Worm (Caenorhabditis elegans) whole organism, L1 larva: ENCODE measurements around the gene zip-7.
A peak's percentile ranks its signal among the peaks of the same experiment; 100 is the strongest.

ENCODE experiments used
- C16A3.4 ChIP-seq: fragments of 150-350 bp; optimal IDR thresholded peaks from 2 replicates; lab custom pipeline; 2014; ENCODE audit warnings: missing biosample characterization, missing genetic modification characterization
- alr-1 ChIP-seq: fragments of 200-800 bp; sonication (Bioruptor generic); optimal IDR thresholded peaks from 2 replicates; lab custom pipeline; 2018; ENCODE audit warnings: borderline replicate concordance, mild to moderate bottlenecking, missing genetic modification characterization, missing compliant biosample characterization
- aly-2 ChIP-seq: fragments of 150-350 bp; optimal IDR thresholded peaks from 2 replicates; lab custom pipeline; 2014; ENCODE audit warnings: missing biosample characterization, missing genetic modification characterization
- ama-1 ChIP-seq: fragments of 150-350 bp; optimal IDR thresholded peaks from 2 replicates; lab custom pipeline; 2014
- blmp-1 ChIP-seq: fragments of 150-350 bp; optimal IDR thresholded peaks from 2 replicates; lab custom pipeline; 2014; ENCODE audit warnings: missing biosample characterization, missing genetic modification characterization
- ceh-63 ChIP-seq: fragments of 200-800 bp; sonication (Bioruptor generic); optimal IDR thresholded peaks from 2 replicates; lab custom pipeline; 2018; ENCODE audit warnings: mild to moderate bottlenecking, missing genetic modification characterization, missing compliant biosample characterization
- ceh-82 ChIP-seq, 3 experiments: fragments of 150-350 bp in 1 of 3; sonication (generic microtip) in 2 of 3; optimal IDR thresholded peaks; 2 replicates each; lab custom pipeline; 2014 to 2017; ENCODE audit warnings: missing biosample characterization in 3 of 3, missing genetic modification characterization in 3 of 3
- ceh-90 ChIP-seq: sonication (generic microtip); optimal IDR thresholded peaks from 2 replicates; lab custom pipeline; 2016; ENCODE audit warnings: missing genetic modification characterization, missing compliant biosample characterization
- dsc-1 ChIP-seq: sonication (generic microtip); optimal IDR thresholded peaks from 2 replicates; lab custom pipeline; 2016; ENCODE audit warnings: mild to moderate bottlenecking, missing genetic modification characterization, missing compliant biosample characterization
- efl-1 ChIP-seq, 4 experiments: fragments of 150-350 bp; optimal IDR thresholded peaks in 3 of 4; peaks in 1 of 4; 1 replicate in 1 of 4; 2 replicates in 3 of 4; lab custom pipeline; 2014; ENCODE audit warnings: missing biosample characterization in 2 of 4, missing genetic modification characterization in 2 of 4, missing genetic modification reagents in 2 of 4
- egl-13 ChIP-seq: sonication (generic microtip); optimal IDR thresholded peaks from 2 replicates; lab custom pipeline; 2016; ENCODE audit warnings: missing genotype, missing genetic modification reagents, missing genetic modification characterization, missing compliant biosample characterization
- elt-2 ChIP-seq: sonication (generic microtip); optimal IDR thresholded peaks from 2 replicates; lab custom pipeline; 2016; ENCODE audit warnings: missing genetic modification characterization, mild to moderate bottlenecking, inconsistent platforms, missing compliant biosample characterization, missing genetic modification reagents
- elt-3 ChIP-seq, 6 experiments: fragments of 150-350 bp in 1 of 6; sonication (generic microtip); optimal IDR thresholded peaks; 2 replicates each; lab custom pipeline; 2017 to 2018; ENCODE audit warnings: missing biosample characterization in 6 of 6, missing genetic modification characterization in 6 of 6, inconsistent platforms in 1 of 6
- fkh-10 ChIP-seq: sonication (generic microtip); optimal IDR thresholded peaks from 2 replicates; lab custom pipeline; 2017; ENCODE audit warnings: missing biosample characterization, missing genetic modification reagents, missing genetic modification characterization
- fkh-4 ChIP-seq: sonication (generic microtip); optimal IDR thresholded peaks from 2 replicates; lab custom pipeline; 2016; ENCODE audit warnings: missing compliant biosample characterization, missing genetic modification characterization, borderline replicate concordance
- fkh-8 ChIP-seq: sonication (generic microtip); optimal IDR thresholded peaks from 2 replicates; lab custom pipeline; 2016; ENCODE audit warnings: mild to moderate bottlenecking, missing genetic modification characterization, missing compliant biosample characterization
- fos-1 ChIP-seq: fragments of 150-350 bp; optimal IDR thresholded peaks from 2 replicates; lab custom pipeline; 2014; ENCODE audit warnings: missing biosample characterization, missing genetic modification characterization
- grh-1 ChIP-seq: fragments of 200-800 bp; sonication (Bioruptor generic); IDR thresholded peaks from 2 replicates; pipeline ENCODE4 v1.3.6; 2022; ENCODE audit warnings: missing genetic modification reagents, missing genetic modification characterization, missing compliant biosample characterization
- isw-1 ChIP-seq: fragments of 200-800 bp; sonication (Bioruptor generic); IDR thresholded peaks from 2 replicates; pipeline ENCODE4 v1.3.6; 2022; ENCODE audit warnings: missing genetic modification characterization, missing compliant biosample characterization
- jun-1 ChIP-seq: fragments of 150-350 bp; optimal IDR thresholded peaks from 2 replicates; lab custom pipeline; 2014; ENCODE audit warnings: missing biosample characterization, missing genetic modification reagents, missing genetic modification characterization
- lin-13 ChIP-seq: fragments of 150-350 bp; optimal IDR thresholded peaks from 2 replicates; lab custom pipeline; 2014; ENCODE audit warnings: missing biosample characterization, missing genetic modification reagents, missing genetic modification characterization
- lin-15B ChIP-seq: fragments of 150-350 bp; sonication (generic microtip); optimal IDR thresholded peaks from 3 replicates; lab custom pipeline; 2014; ENCODE audit warnings: missing biosample characterization, missing genetic modification characterization
- lin-35 ChIP-seq, 2 experiments: fragments of 150-350 bp; optimal IDR thresholded peaks; 2 replicates each; lab custom pipeline; 2014; ENCODE audit warnings: missing biosample characterization in 2 of 2, missing genetic modification characterization in 2 of 2, missing genetic modification reagents in 2 of 2
- lin-39 ChIP-seq: fragments of 150-350 bp; optimal IDR thresholded peaks from 2 replicates; lab custom pipeline; 2014; ENCODE audit warnings: missing biosample characterization, missing genetic modification reagents, missing genetic modification characterization
- lir-3 ChIP-seq: sonication (generic microtip); optimal IDR thresholded peaks from 2 replicates; lab custom pipeline; 2016; ENCODE audit warnings: mild to moderate bottlenecking, missing genetic modification characterization, moderate library complexity, missing compliant biosample characterization; ENCODE audit not compliant: poor library complexity
- mab-9 ChIP-seq: fragments of 200-800 bp; sonication (Bioruptor generic); IDR thresholded peaks from 2 replicates; pipeline ENCODE4 v1.3.6; 2022; ENCODE audit warnings: missing genetic modification reagents, missing genetic modification characterization, missing compliant biosample characterization
- mep-1 ChIP-seq: fragments of 150-350 bp; optimal IDR thresholded peaks from 2 replicates; lab custom pipeline; 2014; ENCODE audit warnings: missing biosample characterization, missing genetic modification characterization
- nhr-12 ChIP-seq: sonication (generic microtip); optimal IDR thresholded peaks from 2 replicates; lab custom pipeline; 2017; ENCODE audit warnings: missing biosample characterization, missing genetic modification characterization
- nhr-19 ChIP-seq: fragments of 200-800 bp; sonication (Bioruptor generic); conservative IDR thresholded peaks from 2 replicates; pipeline ENCODE4 v1.3.6; 2022; ENCODE audit warnings: missing genetic modification characterization, missing compliant biosample characterization
- nhr-20 ChIP-seq: sonication (generic microtip); optimal IDR thresholded peaks from 2 replicates; lab custom pipeline; 2016; ENCODE audit warnings: mild to moderate bottlenecking, missing genetic modification characterization, missing compliant biosample characterization
- nhr-28 ChIP-seq: fragments of 150-350 bp; optimal IDR thresholded peaks from 2 replicates; lab custom pipeline; 2014; ENCODE audit warnings: missing biosample characterization, missing genetic modification characterization
- nhr-76 ChIP-seq: sonication (generic microtip); optimal IDR thresholded peaks from 2 replicates; lab custom pipeline; 2017; ENCODE audit warnings: missing biosample characterization, missing genetic modification characterization
- nhr-77 ChIP-seq: fragments of 150-350 bp; optimal IDR thresholded peaks from 2 replicates; lab custom pipeline; 2014; ENCODE audit warnings: missing biosample characterization, missing genetic modification characterization
- nhr-84 ChIP-seq: sonication (generic microtip); optimal IDR thresholded peaks from 2 replicates; lab custom pipeline; 2017; ENCODE audit warnings: missing biosample characterization, missing genetic modification characterization
- nhr-85 ChIP-seq: sonication (generic microtip); peaks from one replicate; lab custom pipeline; 2016; ENCODE audit warnings: missing genetic modification characterization, inconsistent platforms, missing compliant biosample characterization
- pag-3 ChIP-seq: sonication (generic microtip); optimal IDR thresholded peaks from 2 replicates; lab custom pipeline; 2017; ENCODE audit warnings: missing genetic modification characterization, mild to moderate bottlenecking, missing compliant biosample characterization, antibody characterized with exemption, borderline replicate concordance; ENCODE audit not compliant: insufficient read depth
- pax-3 ChIP-seq: fragments of 200-800 bp; sonication (Bioruptor generic); optimal IDR thresholded peaks from 2 replicates; lab custom pipeline; 2018; ENCODE audit warnings: mild to moderate bottlenecking, missing genetic modification characterization, moderate library complexity, missing compliant biosample characterization
- pqm-1 ChIP-seq: sonication (generic microtip); optimal IDR thresholded peaks from 3 replicates; lab custom pipeline; 2017; ENCODE audit warnings: missing biosample characterization, missing genetic modification characterization
- rnt-1 ChIP-seq: sonication (generic microtip); optimal IDR thresholded peaks from 2 replicates; lab custom pipeline; 2016; ENCODE audit warnings: mild to moderate bottlenecking, missing genetic modification characterization, moderate library complexity, missing compliant biosample characterization
- skn-1 ChIP-seq: fragments of 150-350 bp; optimal IDR thresholded peaks from 2 replicates; lab custom pipeline; 2014; ENCODE audit warnings: missing biosample characterization, missing genetic modification characterization
- snpc-4 ChIP-seq: fragments of 150-350 bp; optimal IDR thresholded peaks from 2 replicates; lab custom pipeline; 2014; ENCODE audit warnings: missing biosample characterization, missing genetic modification characterization
- sox-4 ChIP-seq: sonication (generic microtip); optimal IDR thresholded peaks from 2 replicates; lab custom pipeline; 2016; ENCODE audit warnings: missing genetic modification characterization, missing compliant biosample characterization
- sptf-1 ChIP-seq: fragments of 150-350 bp; optimal IDR thresholded peaks from 2 replicates; lab custom pipeline; 2014; ENCODE audit warnings: missing biosample characterization, missing genetic modification characterization
- sup-37 ChIP-seq: fragments of 200-800 bp; sonication (Bioruptor generic); optimal IDR thresholded peaks from 2 replicates; lab custom pipeline; 2018; ENCODE audit warnings: mild to moderate bottlenecking, missing genetic modification characterization, missing compliant biosample characterization
- tbx-2 ChIP-seq: sonication (generic microtip); optimal IDR thresholded peaks from 2 replicates; lab custom pipeline; 2016; ENCODE audit warnings: missing genetic modification characterization, missing compliant biosample characterization
- unc-130 ChIP-seq: fragments of 150-350 bp; optimal IDR thresholded peaks from 2 replicates; lab custom pipeline; 2017; ENCODE audit warnings: missing biosample characterization, missing genetic modification characterization, inconsistent platforms
- vab-15 ChIP-seq: sonication (generic microtip); optimal IDR thresholded peaks from 2 replicates; lab custom pipeline; 2017; ENCODE audit warnings: missing genotype, mild to moderate bottlenecking, missing genetic modification characterization, missing compliant biosample characterization
- xbp-1 ChIP-seq: sonication (generic microtip); optimal IDR thresholded peaks from 2 replicates; lab custom pipeline; 2016; ENCODE audit warnings: missing genetic modification characterization, missing compliant biosample characterization
- zag-1 ChIP-seq: fragments of 150-350 bp; optimal IDR thresholded peaks from 2 replicates; lab custom pipeline; 2014; ENCODE audit warnings: missing biosample characterization, missing genetic modification characterization
- ztf-11 ChIP-seq, 2 experiments: sonication (generic microtip); optimal IDR thresholded peaks; 2 replicates each; lab custom pipeline; 2016 to 2017; ENCODE audit warnings: missing genetic modification characterization in 2 of 2, missing biosample characterization in 1 of 2, missing compliant biosample characterization in 1 of 2
- ztf-4 ChIP-seq: fragments of 150-350 bp; optimal IDR thresholded peaks from 2 replicates; lab custom pipeline; 2014; ENCODE audit warnings: missing biosample characterization, missing genetic modification characterization

The zip-7 gene

ce11 chrIV:16502387-16502786, 3.1 kb downstream of the zip-7 start:
- no peak for TF ChIP-seq efl-1 (optimal IDR thresholded peaks at IDR 0.05; lab: Kevin White, UChicago)
- peak in 1 of 2 experiments; percentile 51 for TF ChIP-seq efl-1 (GFP tag; optimal IDR thresholded peaks at IDR 0.05 in 1 of 2; lab: Kevin White, UChicago)
- no peak for TF ChIP-seq lin-35 (GFP tag; optimal IDR thresholded peaks at IDR 0.05; lab: Kevin White, UChicago)

ce11 chrIV:16501855-16502254, 3.6 kb downstream of the zip-7 start:
- TF ChIP-seq fkh-10 (no peak), ztf-11 (tag; optimal IDR thresholded peaks at IDR 0.05; lab: Kevin White, UChicago) (no peak), zag-1 (tag; lab: Kevin White, UChicago) (no peak), lin-35 (GFP tag; optimal IDR thresholded peaks at IDR 0.05; lab: Kevin White, UChicago) (peak; percentile 8 to 62), sup-37 (GFP tag; lab: Kevin White, UChicago) (no peak), efl-1 (optimal IDR thresholded peaks at IDR 0.05; lab: Kevin White, UChicago) (peak; percentile 41 to 70), efl-1 (GFP tag; optimal IDR thresholded peaks at IDR 0.05 in 1 of 2; lab: Kevin White, UChicago) (peak; percentile 8 to 86), isw-1 (GFP tag; lab: Robert Waterston, UW) (peak; percentile 15), mab-9 (GFP tag; lab: Robert Waterston, UW) (no peak), skn-1 (tag; lab: Kevin White, UChicago) (no peak), dsc-1 (tag; lab: Kevin White, UChicago) (peak; percentile 82), fkh-4 (peak; percentile 51), aly-2 (no peak), alr-1 (no peak), ceh-90 (tag; lab: Kevin White, UChicago) (no peak), fkh-8 (no peak), lin-39 (tag; lab: Kevin White, UChicago) (no peak), C16A3.4 (tag; lab: Kevin White, UChicago) (no peak), elt-2 (peak; percentile 89), lir-3 (no peak), lin-13 (GFP tag; lab: Kevin White, UChicago) (no peak), nhr-76 (tag; lab: Kevin White, UChicago) (no peak), nhr-12 (tag; lab: Kevin White, UChicago) (no peak), fos-1 (tag; lab: Kevin White, UChicago) (peak; percentile 60), rnt-1 (tag; lab: Kevin White, UChicago) (peak; percentile 54), nhr-19 (GFP tag; lab: Robert Waterston, UW) (no peak), ceh-63 (no peak), blmp-1 (tag; lab: Kevin White, UChicago) (peak; percentile 70), nhr-28 (tag; lab: Kevin White, UChicago) (no peak), grh-1 (GFP tag; lab: Robert Waterston, UW) (no peak), xbp-1 (tag; lab: Kevin White, UChicago) (peak; percentile 23), unc-130 (peak; percentile 20), ama-1 (no peak), sox-4 (tag; lab: Kevin White, UChicago) (no peak), nhr-84 (tag; lab: Kevin White, UChicago) (no peak), mep-1 (peak; percentile 13), tbx-2 (tag; lab: Kevin White, UChicago) (peak; percentile 30), ceh-82 (tag; optimal IDR thresholded peaks at IDR 0.05; lab: Kevin White, UChicago) (peak in 2 of 3 experiments; percentile 17 to 66), nhr-77 (tag; lab: Kevin White, UChicago) (peak; percentile 41), pax-3 (no peak), ztf-4 (tag; lab: Kevin White, UChicago) (no peak), sptf-1 (tag; lab: Kevin White, UChicago) (no peak), egl-13 (tag; lab: Kevin White, UChicago) (no peak), vab-15 (tag; lab: Kevin White, UChicago) (no peak), lin-15B (tag; lab: Kevin White, UChicago) (no peak), pag-3 (no peak), snpc-4 (no peak), jun-1 (peak; percentile 53), nhr-20 (tag; lab: Kevin White, UChicago) (peak; percentile 17), pqm-1 (tag; lab: Kevin White, UChicago) (peak; percentile 61), nhr-85 (peak; percentile 55), elt-3 (tag; optimal IDR thresholded peaks at IDR 0.05; lab: Kevin White, UChicago) (no peak)
